Worm (Caenorhabditis elegans) whole organism, late embryonic: Measurements from ENCODE around the gene T11F8.1.

Experiments used
- C08G9.2 ChIP-seq: sonication (generic microtip); optimal IDR thresholded peaks from 2 replicates; lab custom pipeline; 2016; ENCODE audit warnings: mild to moderate bottlenecking, missing genetic modification characterization, moderate library complexity, missing compliant biosample characterization
- ceh-30 ChIP-seq: fragments of 150-350 bp; optimal IDR thresholded peaks from 2 replicates; lab custom pipeline; 2014; ENCODE audit warnings: missing biosample characterization, missing genetic modification characterization
- ceh-31 ChIP-seq: sonication (generic microtip); optimal IDR thresholded peaks from 2 replicates; lab custom pipeline; 2016; ENCODE audit warnings: missing genetic modification characterization, missing compliant biosample characterization
- ceh-6 ChIP-seq: fragments of 200-800 bp; sonication (Bioruptor generic); optimal IDR thresholded peaks from 2 replicates; lab custom pipeline; 2018; ENCODE audit warnings: mild to moderate bottlenecking, missing genetic modification characterization, missing compliant biosample characterization
- ceh-9 ChIP-seq: sonication (generic microtip); optimal IDR thresholded peaks from 2 replicates; lab custom pipeline; 2016; ENCODE audit warnings: mild to moderate bottlenecking, missing genetic modification characterization, inconsistent platforms, missing compliant biosample characterization
- fax-1 ChIP-seq: sonication (generic microtip); optimal IDR thresholded peaks from 2 replicates; lab custom pipeline; 2016; ENCODE audit warnings: missing genotype, missing genetic modification characterization, missing compliant biosample characterization
- hlh-30 ChIP-seq: sonication (generic microtip); optimal IDR thresholded peaks from 2 replicates; lab custom pipeline; 2017; ENCODE audit warnings: antibody characterized with exemption, missing genetic modification characterization, missing compliant biosample characterization; ENCODE audit not compliant: insufficient read depth
- hlh-6 ChIP-seq: sonication (generic microtip); optimal IDR thresholded peaks from 2 replicates; lab custom pipeline; 2016; ENCODE audit warnings: missing genotype, missing genetic modification characterization, missing compliant biosample characterization
- mec-3 ChIP-seq: sonication (generic microtip); optimal IDR thresholded peaks from 2 replicates; lab custom pipeline; 2016; ENCODE audit warnings: borderline replicate concordance, missing genetic modification characterization, missing compliant biosample characterization
- pag-3 ChIP-seq: sonication (generic microtip); optimal IDR thresholded peaks from 2 replicates; lab custom pipeline; 2016; ENCODE audit warnings: missing compliant biosample characterization, missing genetic modification characterization, borderline replicate concordance
- pha-4 ChIP-seq: fragments of 150-350 bp; optimal IDR thresholded peaks from 2 replicates; lab custom pipeline; 2018; ENCODE audit warnings: missing biosample characterization, missing genetic modification reagents, missing genetic modification characterization
- sox-2 ChIP-seq: fragments of 200-800 bp; sonication (Bioruptor generic); IDR thresholded peaks from 2 replicates; pipeline ENCODE4 v1.3.6; 2022; ENCODE audit warnings: missing genetic modification reagents, missing genetic modification characterization, missing compliant biosample characterization
- unc-86 ChIP-seq: sonication (generic microtip); optimal IDR thresholded peaks from 2 replicates; lab custom pipeline; 2016; ENCODE audit warnings: missing genetic modification characterization, missing compliant biosample characterization

DNA sequence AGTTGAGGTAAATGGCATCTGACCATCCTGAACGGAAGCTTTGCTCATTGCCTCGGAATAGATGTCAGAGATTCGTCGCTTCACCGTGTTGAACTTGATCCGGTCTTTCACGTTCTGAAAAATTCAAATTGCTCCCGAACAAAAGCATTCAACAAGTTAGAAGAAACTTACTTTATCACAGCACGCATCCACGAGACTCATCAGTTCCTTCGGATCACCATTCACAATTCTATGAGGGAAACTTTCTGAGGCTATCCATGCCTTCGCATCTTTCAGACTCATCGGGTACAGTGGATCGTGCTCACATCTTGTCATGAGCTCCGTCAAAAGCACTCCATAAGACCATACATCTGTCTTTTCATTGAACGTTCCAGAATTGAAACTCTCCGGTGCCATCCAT, 16.6 kb upstream of the T11F8.1 start:
- TF ChIP-seq mec-3 (tag; lab: Kevin White, UChicago) (no peak), C08G9.2 (tag; lab: Kevin White, UChicago) (no peak), hlh-30 (tag; lab: Kevin White, UChicago) (no peak), ceh-31 (tag; lab: Kevin White, UChicago) (no peak), unc-86 (tag; lab: Kevin White, UChicago) (no peak), ceh-6 (GFP tag; lab: Kevin White, UChicago) (no peak), ceh-9 (tag; lab: Kevin White, UChicago) (no peak), pha-4 (tag; lab: Kevin White, UChicago) (no peak), hlh-6 (tag; lab: Kevin White, UChicago) (no peak), sox-2 (GFP tag; lab: Robert Waterston, UW) (no peak), pag-3 (no peak), ceh-30 (no peak), fax-1 (tag; lab: Kevin White, UChicago) (no peak)
